Fruit fly (Drosophila melanogaster): ENCODE measurements around the gene CG14434.

Gene CG14434

dm6 chrX:6856332-6856995, 10.5 kb downstream of the CG14434 start (continued):
- TF ChIP-seq Vsx1 (GFP tag; optimal IDR thresholded peaks at IDR 0.05) (peak; percentile 54), ab (GFP tag; optimal IDR thresholded peaks at IDR 0.05) (no peak), zfh1 (GFP tag; IDR thresholded peaks at IDR 0.05) (peak; percentile 78), mirr (GFP tag; optimal IDR thresholded peaks at IDR 0.05) (no peak), CG10654 (GFP tag; optimal IDR thresholded peaks at IDR 0.05) (peak; percentile 37), CG1529 (GFP tag; optimal IDR thresholded peaks at IDR 0.05) (peak; percentile 33), CG12155 (GFP tag; optimal IDR thresholded peaks at IDR 0.05) (peak; percentile 26), HHEX (GFP tag; optimal IDR thresholded peaks at IDR 0.05) (peak; percentile 4), CG4617 (GFP tag; optimal IDR thresholded peaks at IDR 0.05; ENCODE audit: borderline replicate concordance) (no peak), slp2 (GFP tag; optimal IDR thresholded peaks at IDR 0.05) (peak; percentile 1), CG6683 (GFP tag; optimal IDR thresholded peaks at IDR 0.05) (no peak), CG3726 (GFP tag; IDR thresholded peaks at IDR 0.05) (0 out of 3 replicates have a peak, but pooled peaks have one; percentile 7), sens (GFP tag) (peak; percentile 19), tgo (GFP tag; IDR thresholded peaks at IDR 0.05) (peak; percentile 85), lab (GFP tag; optimal IDR thresholded peaks at IDR 0.05) (peak; percentile 82), shn (GFP tag; optimal IDR thresholded peaks at IDR 0.05) (no peak), Ptx1 (GFP tag; IDR thresholded peaks at IDR 0.05) (peak; percentile 79), CG3281 (GFP tag; optimal IDR thresholded peaks at IDR 0.05) (peak; percentile 69), tna (GFP tag; IDR thresholded peaks at IDR 0.05; ENCODE audit: partially characterized antibody) (no peak), gem (tag; optimal IDR thresholded peaks at IDR 0.05) (peak; percentile 88), CG10979 (tag; optimal IDR thresholded peaks at IDR 0.05) (peak; percentile 66), Blimp-1 (GFP tag; optimal IDR thresholded peaks at IDR 0.05) (peak; percentile 72), wek (GFP tag; optimal IDR thresholded peaks at IDR 0.05) (no peak), zen2 (GFP tag; IDR thresholded peaks at IDR 0.05; ENCODE audit: partially characterized antibody) (no peak), YL-1 (GFP tag; optimal IDR thresholded peaks at IDR 0.05) (no peak), CG12942 (GFP tag; optimal IDR thresholded peaks at IDR 0.05) (peak; percentile 11), CG14667 (GFP tag; IDR thresholded peaks at IDR 0.05) (peak; percentile 61), CG13775 (GFP tag; optimal IDR thresholded peaks at IDR 0.05) (peak; percentile 51), Doc2 (GFP tag; IDR thresholded peaks at IDR 0.05) (no peak), CG34376 (GFP tag; optimal IDR thresholded peaks at IDR 0.05) (no peak), CG10274 (GFP tag; optimal IDR thresholded peaks at IDR 0.05) (peak; percentile 28), tll (GFP tag; optimal IDR thresholded peaks at IDR 0.05) (no peak), CG13894 (tag; optimal IDR thresholded peaks at IDR 0.05) (peak; percentile 6), Opbp (GFP tag; IDR thresholded peaks at IDR 0.05; ENCODE audit: partially characterized antibody) (no peak), abd-A (tag; optimal IDR thresholded peaks at IDR 0.05) (no peak), slbo (GFP tag; IDR thresholded peaks at IDR 0.05) (peak; percentile 82), CG1832 (GFP tag; optimal IDR thresholded peaks at IDR 0.05) (no peak), CG6654 (GFP tag; optimal IDR thresholded peaks at IDR 0.05) (peak; percentile 18), CG2116 (GFP tag; optimal IDR thresholded peaks at IDR 0.05) (peak; percentile 7), dmrt99B (tag; optimal IDR thresholded peaks at IDR 0.05) (peak; percentile 85), stwl (tag; optimal IDR thresholded peaks at IDR 0.05) (no peak), nmo (GFP tag; optimal IDR thresholded peaks at IDR 0.05) (peak; percentile 80), toy (GFP tag; IDR thresholded peaks at IDR 0.05) (no peak), chinmo (GFP tag; IDR thresholded peaks at IDR 0.05; ENCODE audit: partially characterized antibody) (no peak), Lhr (GFP tag; optimal IDR thresholded peaks at IDR 0.05) (no peak), CG2889 (GFP tag; IDR thresholded peaks at IDR 0.05) (peak; percentile 67; the same call in 2 of the 3 replicates), peb (GFP tag; IDR thresholded peaks at IDR 0.05) (no peak), wdn (GFP tag; IDR thresholded peaks at IDR 0.05) (peak; percentile 70), pho (GFP tag; optimal IDR thresholded peaks at IDR 0.05) (no peak)
